Fruit fly (Drosophila melanogaster): Measurements from ENCODE around the gene Afti.

The Afti gene

DNA sequence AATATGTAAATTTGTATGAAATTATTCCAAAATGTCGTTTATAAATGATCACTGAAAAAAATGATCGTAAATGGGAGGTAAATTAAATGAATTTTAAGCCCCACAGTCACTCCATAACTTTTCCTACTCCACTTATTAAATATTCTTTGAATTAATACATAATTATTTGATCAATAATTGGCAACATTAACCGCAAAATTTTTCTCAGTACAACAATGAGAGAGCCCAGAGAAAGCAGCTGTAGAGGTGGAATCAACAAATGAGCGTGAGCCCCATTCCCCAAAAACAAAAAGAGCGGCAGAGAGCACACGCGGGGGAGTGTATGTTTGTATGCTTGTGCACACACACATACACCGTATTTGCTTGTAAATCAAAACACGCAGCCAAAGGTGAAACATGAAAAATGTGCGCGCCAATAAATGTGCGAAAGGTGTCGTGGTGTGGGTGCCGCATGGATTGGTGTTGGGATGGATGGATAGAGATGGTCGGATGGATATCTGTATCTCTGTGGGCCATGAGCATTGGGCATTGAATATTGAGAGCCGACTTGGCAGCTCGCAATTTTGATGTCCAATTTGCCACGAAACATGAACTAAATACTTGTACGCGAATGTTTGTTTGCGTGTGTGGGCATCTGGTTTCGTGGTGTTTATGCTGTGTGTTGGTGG, 42.6 kb downstream of the Afti start (continued):
- TF ChIP-seq CG7839 (tag; optimal IDR thresholded peaks at IDR 0.05) = peak; percentile 99
- no peak for TF ChIP-seq chinmo (GFP tag; IDR thresholded peaks at IDR 0.05; ENCODE audit: partially characterized antibody)
- no peak for TF ChIP-seq Nf-YA (GFP tag; IDR thresholded peaks at IDR 0.05)
- no peak for TF ChIP-seq CG4404 (GFP tag; IDR thresholded peaks at IDR 0.05)
- TF ChIP-seq chm (GFP tag; IDR thresholded peaks at IDR 0.05) = no peak
- peak; percentile 89 for TF ChIP-seq CG8359 (GFP tag; optimal IDR thresholded peaks at IDR 0.05; ENCODE audit: borderline replicate concordance)
- peak; percentile 96 for TF ChIP-seq CG6683 (GFP tag; optimal IDR thresholded peaks at IDR 0.05)
- no peak for TF ChIP-seq vvl (GFP tag; IDR thresholded peaks at IDR 0.05)
- TF ChIP-seq Jarid2 (GFP tag; optimal IDR thresholded peaks at IDR 0.05) = peak; percentile 94
- peak; percentile 89 for TF ChIP-seq Nf-YC (tag; optimal IDR thresholded peaks at IDR 0.05)
- TF ChIP-seq fd102C (GFP tag; optimal IDR thresholded peaks at IDR 0.05) = peak; percentile 75
- TF ChIP-seq sim (GFP tag; IDR thresholded peaks at IDR 0.05) = no peak
- peak; percentile 99 for TF ChIP-seq nmo (GFP tag; optimal IDR thresholded peaks at IDR 0.05)
- TF ChIP-seq Hand (GFP tag; optimal IDR thresholded peaks at IDR 0.05) = peak; percentile 96
- TF ChIP-seq gsb-n (tag; optimal IDR thresholded peaks at IDR 0.05) = peak; percentile 99
- peak; percentile 92 for TF ChIP-seq zf30C (GFP tag; optimal IDR thresholded peaks at IDR 0.05)
- no peak for TF ChIP-seq ssp (GFP tag; IDR thresholded peaks at IDR 0.05)
- TF ChIP-seq CG17361 (GFP tag; IDR thresholded peaks at IDR 0.05) = no peak
- peak; percentile 98 for TF ChIP-seq CG18599 (GFP tag; optimal IDR thresholded peaks at IDR 0.05)
- no peak for TF ChIP-seq Scr (GFP tag; IDR thresholded peaks at IDR 0.05; ENCODE audit: partially characterized antibody)
- TF ChIP-seq CG15269 (tag; optimal IDR thresholded peaks at IDR 0.05) = peak; percentile 99
- no peak for TF ChIP-seq HLHmδ (GFP tag; optimal IDR thresholded peaks at IDR 0.05)
- TF ChIP-seq CG32767 (GFP tag; IDR thresholded peaks at IDR 0.05) = no peak
- TF ChIP-seq lmd (GFP tag; IDR thresholded peaks at IDR 0.05) = no peak
- TF ChIP-seq CG3726 (GFP tag; IDR thresholded peaks at IDR 0.05) = no peak
- peak; percentile 95 for TF ChIP-seq CG13894 (tag; optimal IDR thresholded peaks at IDR 0.05)
- peak; percentile 90 for TF ChIP-seq CG33213 (GFP tag; optimal IDR thresholded peaks at IDR 0.05)
- peak; percentile 95 for TF ChIP-seq Gug (GFP tag; IDR thresholded peaks at IDR 0.05)
- TF ChIP-seq lov (optimal IDR thresholded peaks at IDR 0.05) = no peak
- TF ChIP-seq lov (GFP tag; IDR thresholded peaks at IDR 0.05) = no peak
- no peak for TF ChIP-seq fru (optimal IDR thresholded peaks at IDR 0.05)
- no peak for TF ChIP-seq Sin3A (optimal IDR thresholded peaks at IDR 0.05)
- no peak for TF ChIP-seq CG2199 (GFP tag; IDR thresholded peaks at IDR 0.05)
- TF ChIP-seq CG15601 (tag; optimal IDR thresholded peaks at IDR 0.05) = peak; percentile 98
- peak; percentile 96 for TF ChIP-seq CG1647 (GFP tag; optimal IDR thresholded peaks at IDR 0.05)
- TF ChIP-seq trh (GFP tag; optimal IDR thresholded peaks at IDR 0.05) = peak; percentile 98
- TF ChIP-seq Poxn (GFP tag; IDR thresholded peaks at IDR 0.05) = no peak
- peak; percentile 99 for TF ChIP-seq CG12659 (GFP tag; optimal IDR thresholded peaks at IDR 0.05)
- TF ChIP-seq danr (GFP tag; IDR thresholded peaks at IDR 0.05) = no peak
- peak; percentile 98 for TF ChIP-seq gcm (GFP tag; optimal IDR thresholded peaks at IDR 0.05)
- TF ChIP-seq trem (tag; optimal IDR thresholded peaks at IDR 0.05) = peak; percentile 95
- no peak for TF ChIP-seq CG31224 (GFP tag; IDR thresholded peaks at IDR 0.05)
- TF ChIP-seq zen2 (GFP tag; IDR thresholded peaks at IDR 0.05; ENCODE audit: partially characterized antibody) = no peak
- peak; percentile 99 for TF ChIP-seq oc (tag; optimal IDR thresholded peaks at IDR 0.05)
- no peak for TF ChIP-seq Ptx1 (GFP tag; IDR thresholded peaks at IDR 0.05)
- peak; percentile 96 for TF ChIP-seq nerfin-1 (tag; optimal IDR thresholded peaks at IDR 0.05)
- no peak for TF ChIP-seq z (GFP tag; IDR thresholded peaks at IDR 0.05)
- no peak for TF ChIP-seq CG43689 (GFP tag; IDR thresholded peaks at IDR 0.05)
- peak; percentile 65 for TF ChIP-seq CG4282 (GFP tag; optimal IDR thresholded peaks at IDR 0.05)
- no peak for TF ChIP-seq CG15479 (GFP tag; optimal IDR thresholded peaks at IDR 0.05)
- peak in 1 of 2 experiments; percentile 99 for TF ChIP-seq eve (GFP tag; optimal IDR thresholded peaks at IDR 0.05)

Data from whole organism, embryonic.